Fruit fly (Drosophila melanogaster) whole organism, embryonic: ENCODE results near the gene CG6048.

Source experiments
- Bdp1 ChIP-seq: fragments of 200-800 bp; sonication (Bioruptor generic); optimal IDR thresholded peaks from 3 replicates; lab custom pipeline; 2016; ENCODE audit warnings: missing biosample characterization, missing genetic modification characterization
- Blimp-1 ChIP-seq: fragments of 200-800 bp; sonication (Bioruptor generic); optimal IDR thresholded peaks from 3 replicates; lab custom pipeline; 2018; ENCODE audit warnings: missing biosample characterization, missing genetic modification characterization, mild to moderate bottlenecking, moderate library complexity, missing genetic modification reagents
- CG10147 ChIP-seq: fragments of 200-800 bp; sonication (Bioruptor generic); optimal IDR thresholded peaks from 2 replicates; lab custom pipeline; 2019; ENCODE audit warnings: missing biosample characterization, mild to moderate bottlenecking, missing genetic modification characterization, moderate library complexity
- CG10654 ChIP-seq: fragments of 200-800 bp; sonication (Bioruptor generic); optimal IDR thresholded peaks from 2 replicates; lab custom pipeline; 2016; ENCODE audit warnings: missing biosample characterization, missing genetic modification characterization
- CG11085 ChIP-seq: fragments of 200-800 bp; sonication (Bioruptor generic); IDR thresholded peaks from 2 replicates; pipeline ENCODE4 v1.3.6; 2022; ENCODE audit warnings: missing biosample characterization, missing genetic modification characterization
- CG12071 ChIP-seq: fragments of 200-800 bp; sonication (Bioruptor generic); optimal IDR thresholded peaks from 3 replicates; lab custom pipeline; 2018; ENCODE audit warnings: missing biosample characterization, mild to moderate bottlenecking, missing genetic modification characterization
- CG15073 ChIP-seq: fragments of 200-800 bp; sonication (Bioruptor generic); optimal IDR thresholded peaks from 2 replicates; lab custom pipeline; 2016; ENCODE audit warnings: missing biosample characterization, missing genetic modification characterization
- CG15479 ChIP-seq: fragments of 200-800 bp; sonication (Bioruptor generic); optimal IDR thresholded peaks from 3 replicates; lab custom pipeline; 2019; ENCODE audit warnings: missing biosample characterization, mild to moderate bottlenecking, missing genetic modification characterization, moderate library complexity
- CG17186 ChIP-seq: fragments of 200-800 bp; sonication (Bioruptor generic); optimal IDR thresholded peaks from 3 replicates; lab custom pipeline; 2017; ENCODE audit warnings: missing biosample characterization, missing genetic modification reagents, missing genetic modification characterization
- CG17912 ChIP-seq: fragments of 200-800 bp; sonication (Bioruptor generic); optimal IDR thresholded peaks from 2 replicates; lab custom pipeline; 2018; ENCODE audit warnings: missing biosample characterization, mild to moderate bottlenecking, missing genetic modification characterization
- CG2875 ChIP-seq: fragments of 200-800 bp; sonication (Bioruptor generic); optimal IDR thresholded peaks from 2 replicates; lab custom pipeline; 2017; ENCODE audit warnings: missing biosample characterization, mild to moderate bottlenecking, missing genetic modification characterization, missing genetic modification reagents
- CG30431 ChIP-seq: fragments of 200-800 bp; sonication (Bioruptor generic); optimal IDR thresholded peaks from 2 replicates; lab custom pipeline; 2017; ENCODE audit warnings: missing biosample characterization, missing genetic modification characterization
- CG3407 ChIP-seq: fragments of 200-800 bp; sonication (Bioruptor generic); optimal IDR thresholded peaks from 2 replicates; lab custom pipeline; 2018; ENCODE audit warnings: missing biosample characterization, mild to moderate bottlenecking, missing genetic modification characterization
- CG43689 ChIP-seq: fragments of 200-800 bp; sonication (Bioruptor generic); IDR thresholded peaks from 2 replicates; pipeline ENCODE4 v1.3.6; 2022; ENCODE audit warnings: missing biosample characterization, missing genetic modification characterization
- CG4617 ChIP-seq: fragments of 200-800 bp; sonication (Bioruptor generic); optimal IDR thresholded peaks from 3 replicates; lab custom pipeline; 2016; ENCODE audit warnings: missing biosample characterization, missing genetic modification characterization, borderline replicate concordance
- CG7556 ChIP-seq: fragments of 200-800 bp; sonication (Bioruptor generic); optimal IDR thresholded peaks from 2 replicates; lab custom pipeline; 2017; ENCODE audit warnings: missing biosample characterization, mild to moderate bottlenecking, missing genetic modification characterization
- CG7745 ChIP-seq: fragments of 200-800 bp; sonication (Bioruptor generic); optimal IDR thresholded peaks from 2 replicates; lab custom pipeline; 2018; ENCODE audit warnings: missing biosample characterization, mild to moderate bottlenecking, missing genetic modification characterization, moderate library complexity
- CG8359 ChIP-seq: fragments of 200-800 bp; sonication (Bioruptor generic); optimal IDR thresholded peaks from 2 replicates; lab custom pipeline; 2017; ENCODE audit warnings: missing biosample characterization, mild to moderate bottlenecking, missing genetic modification characterization, borderline replicate concordance
- CG8924 ChIP-seq: fragments of 200-800 bp; optimal IDR thresholded peaks from 3 replicates; lab custom pipeline; 2019; ENCODE audit warnings: missing biosample characterization, mild to moderate bottlenecking, missing genetic modification characterization, moderate library complexity
- CG9215 ChIP-seq: fragments of 200-800 bp; sonication (Bioruptor generic); IDR thresholded peaks from 2 replicates; pipeline ENCODE4 v1.3.6; 2022; ENCODE audit warnings: missing biosample characterization, missing genetic modification characterization
- CG9437 ChIP-seq: fragments of 200-800 bp; sonication (Bioruptor generic); optimal IDR thresholded peaks from 2 replicates; lab custom pipeline; 2018; ENCODE audit warnings: missing biosample characterization, mild to moderate bottlenecking, missing genetic modification characterization
- CTCF ChIP-seq: fragments of 200-800 bp; sonication (Bioruptor generic); optimal IDR thresholded peaks from 2 replicates; lab custom pipeline; 2017; ENCODE audit warnings: missing biosample characterization, mild to moderate bottlenecking, missing genetic modification characterization, moderate library complexity
- D19A ChIP-seq: fragments of 200-800 bp; optimal IDR thresholded peaks from 3 replicates; lab custom pipeline; 2019; ENCODE audit warnings: missing biosample characterization, mild to moderate bottlenecking, missing genetic modification characterization, moderate library complexity
- ERR ChIP-seq: fragments of 200-800 bp; sonication (Bioruptor generic); optimal IDR thresholded peaks from 2 replicates; lab custom pipeline; 2016; ENCODE audit warnings: missing biosample characterization, missing genetic modification characterization
- Ets97D ChIP-seq: fragments of 200-800 bp; sonication (Bioruptor generic); optimal IDR thresholded peaks from 3 replicates; lab custom pipeline; 2016; ENCODE audit warnings: missing biosample characterization, missing genetic modification characterization
- Fer2 ChIP-seq: fragments of 200-800 bp; sonication (Bioruptor generic); optimal IDR thresholded peaks from 2 replicates; lab custom pipeline; 2018; ENCODE audit warnings: missing biosample characterization, mild to moderate bottlenecking, missing genetic modification characterization, moderate library complexity
- GATAe ChIP-seq: fragments of 200-800 bp; sonication (Bioruptor generic); conservative IDR thresholded peaks from 2 replicates; pipeline ENCODE4 v1.3.6; 2022; ENCODE audit warnings: missing biosample characterization, missing genetic modification characterization
- Hand ChIP-seq: fragments of 200-800 bp; sonication (Bioruptor generic); optimal IDR thresholded peaks from 2 replicates; lab custom pipeline; 2017; ENCODE audit warnings: mild to moderate bottlenecking, missing biosample characterization, missing genetic modification reagents, missing genetic modification characterization
- Hey ChIP-seq: fragments of 200-800 bp; sonication (Bioruptor generic); optimal IDR thresholded peaks from 3 replicates; lab custom pipeline; 2018; ENCODE audit warnings: missing biosample characterization, mild to moderate bottlenecking, missing genetic modification characterization
- Hr3 ChIP-seq: fragments of 200-800 bp; sonication (Bioruptor generic); optimal IDR thresholded peaks from 3 replicates; lab custom pipeline; 2016; ENCODE audit warnings: missing biosample characterization, missing genetic modification characterization
- Hr39 ChIP-seq: fragments of >200 bp; optimal IDR thresholded peaks from 2 replicates; lab custom pipeline; 2017
- TFAM ChIP-seq: fragments of 200-800 bp; sonication (Bioruptor generic); optimal IDR thresholded peaks from 2 replicates; lab custom pipeline; 2017; ENCODE audit warnings: missing biosample characterization, missing genetic modification characterization, inconsistent platforms
- abd-A ChIP-seq: fragments of 200-800 bp; sonication (Bioruptor generic); optimal IDR thresholded peaks from 3 replicates; lab custom pipeline; 2019; ENCODE audit warnings: missing biosample characterization, mild to moderate bottlenecking, missing genetic modification characterization, moderate library complexity
- crol ChIP-seq: fragments of 200-800 bp; sonication (Bioruptor generic); IDR thresholded peaks from 2 replicates; pipeline ENCODE4 v1.3.6; 2022; ENCODE audit warnings: missing biosample characterization, missing genetic modification characterization
- crp ChIP-seq, 2 experiments: fragments of 200-800 bp; sonication (Bioruptor generic); optimal IDR thresholded peaks; 2 replicates in 1 of 2; 3 replicates in 1 of 2; lab custom pipeline; 2017; ENCODE audit warnings: missing biosample characterization in 2 of 2, missing genetic modification characterization in 2 of 2, mild to moderate bottlenecking in 1 of 2, moderate library complexity in 1 of 2
- disco-r ChIP-seq: fragments of 200-800 bp; sonication (Bioruptor generic); optimal IDR thresholded peaks from 2 replicates; lab custom pipeline; 2016; ENCODE audit warnings: missing biosample characterization, missing genetic modification characterization
- esg ChIP-seq: fragments of 200-800 bp; sonication (Bioruptor generic); conservative IDR thresholded peaks from 2 replicates; pipeline ENCODE4 v1.3.6; 2022; ENCODE audit warnings: missing biosample characterization, missing genetic modification characterization
- grau ChIP-seq: fragments of 200-800 bp; optimal IDR thresholded peaks from 3 replicates; lab custom pipeline; 2019; ENCODE audit warnings: missing biosample characterization, mild to moderate bottlenecking, missing genetic modification characterization, moderate library complexity
- grn ChIP-seq: fragments of 200-800 bp; sonication (Bioruptor generic); optimal IDR thresholded peaks from 3 replicates; lab custom pipeline; 2017; ENCODE audit warnings: missing biosample characterization, missing genetic modification characterization
- gsb ChIP-seq: fragments of 200-800 bp; sonication (Bioruptor generic); IDR thresholded peaks from 2 replicates; pipeline ENCODE4 v1.3.6; 2022; ENCODE audit warnings: missing biosample characterization, missing genetic modification characterization
- hkb ChIP-seq, 2 experiments: fragments of 200-800 bp in 1 of 2; fragments of >200 bp in 1 of 2; sonication (Bioruptor generic) in 1 of 2; IDR thresholded peaks in 1 of 2; optimal IDR thresholded peaks in 1 of 2; 2 replicates each; pipeline versions ENCODE4 v1.3.6 to Lab custom; 2017 to 2022; ENCODE audit warnings: missing biosample characterization in 1 of 2, missing genetic modification characterization in 1 of 2
- jumu ChIP-seq: fragments of 200-800 bp; sonication (Bioruptor generic); optimal IDR thresholded peaks from 3 replicates; lab custom pipeline; 2016; ENCODE audit warnings: missing biosample characterization, missing genetic modification characterization
- nerfin-1 ChIP-seq: fragments of 200-800 bp; sonication (Bioruptor generic); optimal IDR thresholded peaks from 3 replicates; lab custom pipeline; 2019; ENCODE audit warnings: missing biosample characterization, mild to moderate bottlenecking, missing genetic modification characterization, moderate library complexity
- pnt ChIP-seq: fragments of 200-800 bp; sonication (Bioruptor generic); optimal IDR thresholded peaks from 3 replicates; lab custom pipeline; 2016; ENCODE audit warnings: missing biosample characterization, missing genetic modification characterization
- sr ChIP-seq: fragments of 200-800 bp; sonication (Bioruptor generic); IDR thresholded peaks from 3 replicates; pipeline ENCODE4 v1.3.6; 2022; ENCODE audit warnings: missing biosample characterization, missing genetic modification characterization
- tgo ChIP-seq: fragments of 200-800 bp; sonication (Bioruptor generic); IDR thresholded peaks from 3 replicates; pipeline ENCODE4 v1.3.6; 2022; ENCODE audit warnings: missing biosample characterization, missing genetic modification characterization
- tio ChIP-seq: fragments of 200-800 bp; sonication (Bioruptor generic); optimal IDR thresholded peaks from 2 replicates; lab custom pipeline; 2017; ENCODE audit warnings: missing biosample characterization, missing genetic modification characterization, inconsistent platforms
- tll ChIP-seq, 2 experiments: fragments of 200-800 bp in 1 of 2; fragments of >200 bp in 1 of 2; sonication (Bioruptor generic) in 1 of 2; optimal IDR thresholded peaks; 2 replicates each; lab custom pipeline; 2017 to 2019; ENCODE audit warnings: missing biosample characterization in 2 of 2, missing genetic modification characterization in 2 of 2, mild to moderate bottlenecking in 1 of 2, moderate library complexity in 1 of 2
- tna ChIP-seq: fragments of 200-800 bp; sonication (Bioruptor generic); IDR thresholded peaks from 2 replicates; pipeline ENCODE4 v1.3.6; 2022; ENCODE audit warnings: missing biosample characterization, missing genetic modification characterization; ENCODE audit not compliant: partially characterized antibody

Gene CG6048

DNA sequence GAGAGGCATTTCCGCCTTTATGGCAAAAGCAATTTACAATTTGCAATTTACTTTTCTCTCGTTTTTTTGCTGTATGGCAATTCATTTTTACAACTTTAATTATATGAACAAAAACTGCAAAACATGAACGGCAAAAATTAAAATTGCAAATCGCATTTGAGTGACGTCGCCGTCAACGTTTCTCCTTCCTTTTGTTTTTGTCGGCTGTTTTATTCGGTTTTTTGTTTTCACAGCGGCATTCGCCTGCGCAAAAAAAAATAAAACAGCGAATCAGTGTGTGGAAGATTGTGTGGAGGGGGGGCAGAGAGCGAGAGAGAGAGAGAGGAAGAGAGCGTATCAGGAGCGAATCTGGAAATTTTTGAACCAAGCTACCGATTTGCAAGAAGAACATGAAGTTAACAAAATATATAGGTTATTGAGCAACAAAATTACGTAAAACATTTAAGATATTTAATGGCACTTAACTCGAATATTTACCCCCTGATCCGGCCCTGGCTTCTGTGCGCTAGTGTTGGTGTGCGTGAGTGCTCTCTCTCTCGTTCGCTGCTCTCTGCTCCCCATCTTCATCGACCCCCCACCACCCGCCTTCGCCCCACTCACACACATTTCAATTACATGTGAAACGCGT, 33.8 kb upstream of the CG6048 start (continued):
- TF ChIP-seq crp (GFP tag; optimal IDR thresholded peaks at IDR 0.05; lab: Kevin White, UChicago) = peak in 1 of 2 experiments; percentile 72
- TF ChIP-seq CG7556 = peak; percentile 98
- peak; percentile 99 for TF ChIP-seq ERR (GFP tag; lab: Kevin White, UChicago)
- peak; percentile 99 for TF ChIP-seq gsb (GFP tag; lab: Robert Waterston, UW)
- peak; percentile 97 for TF ChIP-seq CG3407 (GFP tag; lab: Kevin White, UChicago)
- peak; percentile 67 for TF ChIP-seq CG7745 (tag; lab: Kevin White, UChicago)
- TF ChIP-seq Bdp1 (GFP tag; lab: Kevin White, UChicago) = peak; percentile 92
- TF ChIP-seq CG12071 (GFP tag; lab: Kevin White, UChicago) = peak; percentile 98
- peak; percentile 96 for TF ChIP-seq sr (GFP tag; lab: Robert Waterston, UW)
- peak in 1 of 2 experiments; percentile 20 for TF ChIP-seq tll (GFP tag; optimal IDR thresholded peaks at IDR 0.05; lab: Kevin White, UChicago)
- TF ChIP-seq CG2875 (GFP tag; lab: Kevin White, UChicago) = peak; percentile 98
- peak; percentile 98 for TF ChIP-seq CG43689 (GFP tag; lab: Robert Waterston, UW)
- TF ChIP-seq CG17186 (GFP tag; lab: Kevin White, UChicago) = peak; percentile 91
- TF ChIP-seq hkb (optimal IDR thresholded peaks at IDR 0.05; lab: Kevin White, UChicago) = no peak
- peak; percentile 99 for TF ChIP-seq hkb (GFP tag; IDR thresholded peaks at IDR 0.05; lab: Robert Waterston, UW)
- TF ChIP-seq CG30431 = peak; percentile 99
- TF ChIP-seq nerfin-1 = peak; percentile 96
- TF ChIP-seq CG11085 = peak; percentile 99
- TF ChIP-seq crol (GFP tag; lab: Robert Waterston, UW) = peak; percentile 95
- peak; percentile 98 for TF ChIP-seq CG10654 (GFP tag; lab: Kevin White, UChicago)
- TF ChIP-seq CG15073 (GFP tag; lab: Kevin White, UChicago) = peak; percentile 87
- TF ChIP-seq jumu (GFP tag; lab: Kevin White, UChicago) = peak; percentile 99
- TF ChIP-seq CTCF (GFP tag; lab: Kevin White, UChicago) = peak; percentile 71
- TF ChIP-seq Hand = peak; percentile 97
- peak; percentile 99 for TF ChIP-seq Hr3 (GFP tag; lab: Kevin White, UChicago)
- peak; percentile 85 for TF ChIP-seq grn (GFP tag; lab: Kevin White, UChicago)
- peak; percentile 99 for TF ChIP-seq pnt (GFP tag; lab: Kevin White, UChicago)
- peak; percentile 99 for TF ChIP-seq CG4617 (GFP tag; lab: Kevin White, UChicago)
- TF ChIP-seq CG10147 (GFP tag; lab: Kevin White, UChicago) = peak; percentile 99
- peak; percentile 96 for TF ChIP-seq Blimp-1 (GFP tag; lab: Kevin White, UChicago)
- peak; percentile 92 for TF ChIP-seq Ets97D
- TF ChIP-seq tgo (GFP tag; lab: Robert Waterston, UW) = peak; percentile 99
- TF ChIP-seq grau = peak; percentile 98
- peak; percentile 98 for TF ChIP-seq CG8924 (tag; lab: Kevin White, UChicago)
- peak; percentile 93 for TF ChIP-seq abd-A (tag; lab: Kevin White, UChicago)
- TF ChIP-seq tio = peak; percentile 90
- TF ChIP-seq TFAM (GFP tag; lab: Kevin White, UChicago) = peak; percentile 85
- peak; percentile 91 for TF ChIP-seq CG9437 (GFP tag; lab: Kevin White, UChicago)
- TF ChIP-seq esg (GFP tag; lab: Robert Waterston, UW) = peak; percentile 99
- peak; percentile 98 for TF ChIP-seq Fer2 (tag; lab: Kevin White, UChicago)
- TF ChIP-seq CG15479 (GFP tag; lab: Kevin White, UChicago) = no peak
- TF ChIP-seq CG8359 (GFP tag; lab: Kevin White, UChicago) = peak; percentile 93
- TF ChIP-seq Hr39 (lab: Kevin White, UChicago) = no peak
- peak; percentile 98 for TF ChIP-seq GATAe
- peak; percentile 83 for TF ChIP-seq tna (GFP tag; lab: Robert Waterston, UW)
- TF ChIP-seq D19A (tag; lab: Kevin White, UChicago) = peak; percentile 94
- peak; percentile 98 for TF ChIP-seq disco-r
- TF ChIP-seq CG9215 = peak; percentile 99
- peak; percentile 89 for TF ChIP-seq CG17912 (GFP tag; lab: Kevin White, UChicago)
- TF ChIP-seq Hey (tag; lab: Kevin White, UChicago) = peak; percentile 95
